Worm (Caenorhabditis elegans): ENCODE results near the gene gst-17.
A peak's percentile ranks its signal among the peaks of the same experiment; 100 is the strongest.

Gene gst-17

ce11 chrII:13672057-13672456 is 41.5 kb upstream of the gst-17 start:
- TF ChIP-seq xnd-1 (tag; optimal IDR thresholded peaks at IDR 0.05), result no peak
- 0 out of 2 replicates have a peak, but pooled peaks have one; percentile 33 for TF ChIP-seq nfyb-1 (GFP tag; IDR thresholded peaks at IDR 0.05)
- TF ChIP-seq nhr-80 (tag; optimal IDR thresholded peaks at IDR 0.05), result peak; percentile 20

- TF ChIP-seq nhr-90 (tag; optimal IDR thresholded peaks at IDR 0.05) (no peak), mes-4 (tag; optimal IDR thresholded peaks at IDR 0.05) (no peak), F52B5.7 (tag; optimal IDR thresholded peaks at IDR 0.05) (no peak), F49E8.2 (tag; optimal IDR thresholded peaks at IDR 0.05; ENCODE audit: insufficient read depth) (no peak), die-1 (tag; optimal IDR thresholded peaks at IDR 0.05) (no peak), ceh-58 (GFP tag; IDR thresholded peaks at IDR 0.05) (no peak), ztf-26 (tag; optimal IDR thresholded peaks at IDR 0.05) (no peak), nhr-80 (tag; optimal IDR thresholded peaks at IDR 0.05) (peak; percentile 86), efl-1 (GFP tag; optimal IDR thresholded peaks at IDR 0.05) (no peak), Y53G8AR.9 (GFP tag; conservative IDR thresholded peaks at IDR 0.05) (no peak), nhr-27 (tag; optimal IDR thresholded peaks at IDR 0.05) (no peak), zfh-2 (GFP tag; conservative IDR thresholded peaks at IDR 0.05) (peak; percentile 64), cebp-2 (GFP tag; IDR thresholded peaks at IDR 0.05) (no peak), D2030.7 (GFP tag; IDR thresholded peaks at IDR 0.05) (no peak), unc-62 (GFP tag; optimal IDR thresholded peaks at IDR 0.05) (no peak), F22D6.2 (tag; optimal IDR thresholded peaks at IDR 0.05) (no peak), B0035.1 (tag; optimal IDR thresholded peaks at IDR 0.05) (no peak), F55B11.4 (tag; optimal IDR thresholded peaks at IDR 0.05; ENCODE audit: borderline replicate concordance, insufficient read depth) (no peak), atf-7 (tag; optimal IDR thresholded peaks at IDR 0.05) (peak; percentile 21), zim-3 (tag; optimal IDR thresholded peaks at IDR 0.05) (no peak), unc-130 (GFP tag; optimal IDR thresholded peaks at IDR 0.05) (no peak), attf-5 (GFP tag; optimal IDR thresholded peaks at IDR 0.05) (no peak), dox-1 (GFP tag; IDR thresholded peaks at IDR 0.05) (0 out of 2 replicates have a peak, but pooled peaks have one; percentile 26)
Measured at ce11 chrII:13670707-13671295, 40.2 kb upstream of the gst-17 start.

- no peak for TF ChIP-seq ztf-28 (GFP tag; IDR thresholded peaks at IDR 0.05)
- TF ChIP-seq hlh-26 (GFP tag; conservative IDR thresholded peaks at IDR 0.05), result no peak
- TF ChIP-seq snpc-1.1 (tag; optimal IDR thresholded peaks at IDR 0.05; ENCODE audit: insufficient read depth), result no peak
- TF ChIP-seq pha-4 (tag; optimal IDR thresholded peaks at IDR 0.05), result no peak
- no peak for TF ChIP-seq mel-28 (tag; optimal IDR thresholded peaks at IDR 0.05; ENCODE audit: borderline replicate concordance)
- no peak for TF ChIP-seq rpc-1 (optimal IDR thresholded peaks at IDR 0.05)
- TF ChIP-seq rpc-1 (tag; optimal IDR thresholded peaks at IDR 0.05), result no peak
- TF ChIP-seq Y95B8A.8 (GFP tag; IDR thresholded peaks at IDR 0.05), result no peak
- peak; percentile 76 for TF ChIP-seq ama-1 (optimal IDR thresholded peaks at IDR 0.05)
- TF ChIP-seq ama-1 (GFP tag; optimal IDR thresholded peaks at IDR 0.05), result no peak
- TF ChIP-seq zfh-2 (GFP tag; conservative IDR thresholded peaks at IDR 0.05), result peak; percentile 86
- peak; percentile 83; the same call in 1 of the 2 replicates for TF ChIP-seq egrh-3 (GFP tag; IDR thresholded peaks at IDR 0.05)
- TF ChIP-seq ceh-27 (GFP tag; optimal IDR thresholded peaks at IDR 0.05), result no peak
- no peak for TF ChIP-seq hmg-20 (GFP tag; IDR thresholded peaks at IDR 0.05)
- 0 out of 2 replicates have a peak, but pooled peaks have one; percentile 25 for TF ChIP-seq B0019.2 (GFP tag; conservative IDR thresholded peaks at IDR 0.05)
- TF ChIP-seq mxl-1 (tag; optimal IDR thresholded peaks at IDR 0.05), result no peak
- peak; percentile 28; the same call in 1 of the 2 replicates for TF ChIP-seq dox-1 (GFP tag; IDR thresholded peaks at IDR 0.05)
- TF ChIP-seq B0336.3 (GFP tag; IDR thresholded peaks at IDR 0.05), result peak; percentile 36; the same call in 1 of the 2 replicates
- peak; percentile 25 for TF ChIP-seq madf-10 (tag; optimal IDR thresholded peaks at IDR 0.05)
- TF ChIP-seq lin-26 (GFP tag; IDR thresholded peaks at IDR 0.05), result 0 out of 2 replicates have a peak, but pooled peaks have one; percentile 46
- no peak for TF ChIP-seq B0261.1 (tag; optimal IDR thresholded peaks at IDR 0.05)
- TF ChIP-seq tbp1 (GFP tag; optimal IDR thresholded peaks at IDR 0.05), result peak; percentile 5
- TF ChIP-seq efl-1 (GFP tag; optimal IDR thresholded peaks at IDR 0.05), result no peak
- TF ChIP-seq nhr-80 (tag; optimal IDR thresholded peaks at IDR 0.05), result peak; percentile 64
- peak; percentile 12; the same call in 1 of the 2 replicates for TF ChIP-seq mcd-1 (GFP tag; IDR thresholded peaks at IDR 0.05)
Measured at ce11 chrII:13668844-13669441, 38.4 kb upstream of the gst-17 start, which contains the start of gene C31C9.7. C31C9.7 (plus strand) TSS chrII:13669104.
